Worm (Caenorhabditis elegans): Measurements from ENCODE around the gene acdh-10.
A peak's percentile ranks its signal among the peaks of the same experiment; 100 is the strongest.

Gene acdh-10

ce11 chrX:17195080-17195479 lies 19.6 kb downstream of the acdh-10 start, which contains the start of gene B0302.5:
Gene B0302.5, minus strand, starts transcription at chrX:17195137.
- TF ChIP-seq efl-3 (GFP tag; optimal IDR thresholded peaks at IDR 0.05) (no peak), elt-2 (tag; optimal IDR thresholded peaks at IDR 0.05) (peak; percentile 0)

- TF ChIP-seq elt-2 (tag; optimal IDR thresholded peaks at IDR 0.05) (peak; percentile 46), C34B4.2 (tag; optimal IDR thresholded peaks at IDR 0.05) (no peak), egl-27 (tag; optimal IDR thresholded peaks at IDR 0.05) (no peak)
Measured at ce11 chrX:17185696-17186430, 28.8 kb downstream of the acdh-10 start, which contains the start of gene sid-3. Gene sid-3, plus strand, starts transcription at chrX:17186380.

ce11 chrX:17184363-17184762 lies 30.3 kb downstream of the acdh-10 start:
- TF ChIP-seq efl-1 (optimal IDR thresholded peaks at IDR 0.05) (peak; percentile 50 to 68), efl-1 (GFP tag; optimal IDR thresholded peaks at IDR 0.05 in 1 of 2) (peak in 1 of 2 experiments; percentile 93), swsn-7 (tag; optimal IDR thresholded peaks at IDR 0.05) (peak; percentile 59), snpc-4 (tag; optimal IDR thresholded peaks at IDR 0.05) (peak; percentile 42), lsy-2 (tag; optimal IDR thresholded peaks at IDR 0.05) (peak; percentile 36 to 73), ceh-90 (tag; optimal IDR thresholded peaks at IDR 0.05) (no peak), mdl-1 (tag; optimal IDR thresholded peaks at IDR 0.05) (peak in 1 of 2 experiments; percentile 92), mep-1 (tag; optimal IDR thresholded peaks at IDR 0.05) (peak; percentile 85), jun-1 (tag; optimal IDR thresholded peaks at IDR 0.05) (peak; percentile 85), elt-3 (tag; optimal IDR thresholded peaks at IDR 0.05) (peak in 1 of 6 experiments; percentile 29), nhr-20 (tag; optimal IDR thresholded peaks at IDR 0.05) (peak; percentile 79), fkh-8 (tag; optimal IDR thresholded peaks at IDR 0.05) (peak; percentile 61), ceh-82 (tag; optimal IDR thresholded peaks at IDR 0.05) (peak; percentile 71 to 89 (median 86)), sptf-1 (tag; optimal IDR thresholded peaks at IDR 0.05) (no peak), fos-1 (tag; optimal IDR thresholded peaks at IDR 0.05) (peak; percentile 50), dpl-1 (GFP tag; optimal IDR thresholded peaks at IDR 0.05) (peak in 2 of 3 experiments; percentile 16), alr-1 (tag; optimal IDR thresholded peaks at IDR 0.05; ENCODE audit: borderline replicate concordance) (no peak), ces-1 (GFP tag; optimal IDR thresholded peaks at IDR 0.05) (no peak), lin-14 (GFP tag; optimal IDR thresholded peaks at IDR 0.05) (peak; percentile 94), isw-1 (GFP tag; IDR thresholded peaks at IDR 0.05) (peak; percentile 28), unc-86 (tag; optimal IDR thresholded peaks at IDR 0.05) (peak; percentile 24), ama-1 (optimal IDR thresholded peaks at IDR 0.05) (no peak), nhr-11 (tag; optimal IDR thresholded peaks at IDR 0.05) (peak; percentile 17), blmp-1 (tag; optimal IDR thresholded peaks at IDR 0.05) (peak; percentile 57), lir-3 (tag; optimal IDR thresholded peaks at IDR 0.05; ENCODE audit: poor library complexity) (no peak), dsc-1 (tag; optimal IDR thresholded peaks at IDR 0.05) (peak; percentile 46), sox-4 (tag; optimal IDR thresholded peaks at IDR 0.05) (no peak), xbp-1 (tag; optimal IDR thresholded peaks at IDR 0.05) (peak; percentile 48), egl-13 (tag; optimal IDR thresholded peaks at IDR 0.05) (peak; percentile 31), fkh-10 (GFP tag; optimal IDR thresholded peaks at IDR 0.05) (no peak), pag-3 (tag; optimal IDR thresholded peaks at IDR 0.05; ENCODE audit: borderline replicate concordance, insufficient read depth) (no peak), egl-27 (tag; optimal IDR thresholded peaks at IDR 0.05) (peak in 1 of 2 experiments; percentile 71), tbx-2 (tag; optimal IDR thresholded peaks at IDR 0.05) (peak; percentile 54), nhr-90 (tag; optimal IDR thresholded peaks at IDR 0.05; ENCODE audit: poor library complexity) (peak; percentile 18), skn-1 (tag; optimal IDR thresholded peaks at IDR 0.05) (peak; percentile 81), nhr-19 (GFP tag; conservative IDR thresholded peaks at IDR 0.05) (peak; percentile 47), ztf-4 (tag; optimal IDR thresholded peaks at IDR 0.05) (no peak), zip-4 (GFP tag; optimal IDR thresholded peaks at IDR 0.05) (peak; percentile 75), unc-62 (GFP tag; optimal IDR thresholded peaks at IDR 0.05) (no peak), nhr-71 (tag; optimal IDR thresholded peaks at IDR 0.05) (peak; percentile 75), irx-1 (tag; optimal IDR thresholded peaks at IDR 0.05) (peak; percentile 2), mab-9 (GFP tag; IDR thresholded peaks at IDR 0.05) (no peak), nhr-85 (tag) (peak; percentile 59), C16A3.4 (tag; optimal IDR thresholded peaks at IDR 0.05) (peak; percentile 70)
